Fruit fly (Drosophila melanogaster): ENCODE data around the gene CG4440.

CG4440 gene

dm6 chr2L:16352585-16353580 is 23.2 kb downstream of the CG4440 start, which contains the start of the genes Hyls1, chif and CG4455 (continued):
- TF ChIP-seq CG10979 (tag; optimal IDR thresholded peaks at IDR 0.05): no peak
- TF ChIP-seq CG17186 (GFP tag; optimal IDR thresholded peaks at IDR 0.05): no peak
- peak; percentile 43 for TF ChIP-seq CG2120 (GFP tag; optimal IDR thresholded peaks at IDR 0.05)
- peak; percentile 85 for TF ChIP-seq Opbp (GFP tag; IDR thresholded peaks at IDR 0.05; ENCODE audit: partially characterized antibody)
- peak; percentile 17 for TF ChIP-seq Blimp-1 (GFP tag; optimal IDR thresholded peaks at IDR 0.05)
- TF ChIP-seq CG13296 (GFP tag; optimal IDR thresholded peaks at IDR 0.05): no peak
- TF ChIP-seq CG2712 (tag; optimal IDR thresholded peaks at IDR 0.05): peak; percentile 73
- no peak for TF ChIP-seq btn (GFP tag; optimal IDR thresholded peaks at IDR 0.05)
- TF ChIP-seq CG9932 (GFP tag; IDR thresholded peaks at IDR 0.05): peak; percentile 68
- TF ChIP-seq ssp (GFP tag; IDR thresholded peaks at IDR 0.05): 0 out of 2 replicates have a peak, but pooled peaks have one; percentile 8
- peak; percentile 89 for TF ChIP-seq hb (GFP tag; IDR thresholded peaks at IDR 0.05; ENCODE audit: partially characterized antibody)
- TF ChIP-seq Meics (GFP tag; optimal IDR thresholded peaks at IDR 0.05): peak; percentile 46
- peak; percentile 56 for TF ChIP-seq CG15696 (tag; optimal IDR thresholded peaks at IDR 0.05)
- peak; percentile 64 for TF ChIP-seq grn (GFP tag; optimal IDR thresholded peaks at IDR 0.05)
- TF ChIP-seq tin (GFP tag; optimal IDR thresholded peaks at IDR 0.05): peak; percentile 7
- no peak for TF ChIP-seq crp (GFP tag; optimal IDR thresholded peaks at IDR 0.05)
- TF ChIP-seq CkIIα-i1 (GFP tag; IDR thresholded peaks at IDR 0.05): no peak
- TF ChIP-seq CG16779 (GFP tag; IDR thresholded peaks at IDR 0.05): no peak
- peak; percentile 32 for TF ChIP-seq Ssrp (tag; optimal IDR thresholded peaks at IDR 0.05)
- no peak for TF ChIP-seq Usf (GFP tag; optimal IDR thresholded peaks at IDR 0.05)
- peak; percentile 41 for TF ChIP-seq CG10147 (GFP tag; optimal IDR thresholded peaks at IDR 0.05)
- TF ChIP-seq BEAF-32 (GFP tag; optimal IDR thresholded peaks at IDR 0.05): peak; percentile 96
- TF ChIP-seq Asciz (GFP tag; optimal IDR thresholded peaks at IDR 0.05): peak; percentile 32
- TF ChIP-seq dmrt11E (tag; optimal IDR thresholded peaks at IDR 0.05): peak; percentile 43
- TF ChIP-seq CG31441 (GFP tag; IDR thresholded peaks at IDR 0.05): peak; percentile 93
- peak; percentile 81 for TF ChIP-seq trem (tag; optimal IDR thresholded peaks at IDR 0.05)
- no peak for TF ChIP-seq CG6683 (GFP tag; optimal IDR thresholded peaks at IDR 0.05)
- TF ChIP-seq CG11723 (GFP tag; optimal IDR thresholded peaks at IDR 0.05): peak; percentile 32
- peak; percentile 67 for TF ChIP-seq Rfx (GFP tag; IDR thresholded peaks at IDR 0.05)
- peak; percentile 13 for TF ChIP-seq slou (GFP tag; optimal IDR thresholded peaks at IDR 0.05)
- peak; percentile 25 for TF ChIP-seq CG5180 (GFP tag; optimal IDR thresholded peaks at IDR 0.05)
- no peak for TF ChIP-seq gcm2 (GFP tag; optimal IDR thresholded peaks at IDR 0.05)
- peak; percentile 95 for TF ChIP-seq Dll (GFP tag; IDR thresholded peaks at IDR 0.05; ENCODE audit: partially characterized antibody)
- TF ChIP-seq Dfd (GFP tag; optimal IDR thresholded peaks at IDR 0.05): no peak
- TF ChIP-seq Rx (GFP tag; IDR thresholded peaks at IDR 0.05): no peak
- peak; percentile 48 for TF ChIP-seq gsb-n (tag; optimal IDR thresholded peaks at IDR 0.05)
- TF ChIP-seq CG9215 (GFP tag; IDR thresholded peaks at IDR 0.05): peak; percentile 57
- peak; percentile 53 for TF ChIP-seq CG30403 (GFP tag; optimal IDR thresholded peaks at IDR 0.05)
- TF ChIP-seq CG11247 (GFP tag; IDR thresholded peaks at IDR 0.05): no peak
- peak; percentile 65; the same call in 1 of the 2 replicates for TF ChIP-seq ato (GFP tag; IDR thresholded peaks at IDR 0.05; ENCODE audit: partially characterized antibody)
- peak; percentile 5 for TF ChIP-seq cwo (GFP tag; optimal IDR thresholded peaks at IDR 0.05)
- no peak for TF ChIP-seq CG10274 (GFP tag; optimal IDR thresholded peaks at IDR 0.05)
- peak; percentile 54 for TF ChIP-seq CG15269 (tag; optimal IDR thresholded peaks at IDR 0.05)
- TF ChIP-seq GATAe (GFP tag; conservative IDR thresholded peaks at IDR 0.05): no peak
- TF ChIP-seq D (optimal IDR thresholded peaks at IDR 0.05): peak; percentile 67
- peak; percentile 40 for TF ChIP-seq D (GFP tag; optimal IDR thresholded peaks at IDR 0.05)
- TF ChIP-seq Xbp1 (GFP tag; optimal IDR thresholded peaks at IDR 0.05): peak; percentile 46
